Worm (Caenorhabditis elegans) whole organism, young adult: Measurements from ENCODE around the gene mam-4.

Experiments used
- F10E7.11 ChIP-seq: sonication (generic microtip); optimal IDR thresholded peaks from 2 replicates; lab custom pipeline; 2017; ENCODE audit warnings: mild to moderate bottlenecking, missing genetic modification characterization, moderate library complexity, missing compliant biosample characterization
- akir-1 ChIP-seq: fragments of 200-800 bp; sonication (Bioruptor generic); optimal IDR thresholded peaks from 2 replicates; lab custom pipeline; 2018; ENCODE audit warnings: mild to moderate bottlenecking, missing genetic modification characterization, moderate library complexity, missing compliant biosample characterization
- ama-1 ChIP-seq, 3 experiments: fragments of 150-350 bp in 1 of 3; sonication (generic microtip) in 2 of 3; optimal IDR thresholded peaks; 2 replicates each; lab custom pipeline; 2014 to 2018; ENCODE audit warnings: missing biosample characterization in 2 of 3, missing genetic modification characterization in 2 of 3, missing genetic modification reagents in 2 of 3
- attf-6 ChIP-seq: fragments of 200-800 bp; sonication (Bioruptor generic); IDR thresholded peaks from 2 replicates; pipeline ENCODE4 v1.3.6; 2022; ENCODE audit warnings: missing genetic modification reagents, missing genetic modification characterization, missing compliant biosample characterization
- chd-7 ChIP-seq: sonication (generic microtip); optimal IDR thresholded peaks from 2 replicates; lab custom pipeline; 2016; ENCODE audit warnings: mild to moderate bottlenecking, missing genetic modification characterization, moderate library complexity, missing compliant biosample characterization
- hmg-1.2 ChIP-seq: fragments of 200-800 bp; sonication (Bioruptor generic); IDR thresholded peaks from 2 replicates; pipeline ENCODE4 v1.3.6; 2022; ENCODE audit warnings: missing genetic modification reagents, missing genetic modification characterization, missing compliant biosample characterization
- lin-40 ChIP-seq: sonication (generic microtip); optimal IDR thresholded peaks from 2 replicates; lab custom pipeline; 2016; ENCODE audit warnings: missing genetic modification characterization, mild to moderate bottlenecking, missing compliant biosample characterization, missing genotype, missing genetic modification reagents
- lin-54 ChIP-seq: fragments of 200-800 bp; sonication (Bioruptor generic); optimal IDR thresholded peaks from 2 replicates; lab custom pipeline; 2018; ENCODE audit warnings: mild to moderate bottlenecking, missing genetic modification characterization, missing compliant biosample characterization
- mxl-1 ChIP-seq: sonication (generic microtip); optimal IDR thresholded peaks from 2 replicates; lab custom pipeline; 2016; ENCODE audit warnings: missing genetic modification characterization, missing compliant biosample characterization
- unc-62 ChIP-seq: fragments of 150-350 bp; optimal IDR thresholded peaks from 2 replicates; lab custom pipeline; 2014; ENCODE audit warnings: missing biosample characterization, missing genetic modification reagents, missing genetic modification characterization
- zfh-2 ChIP-seq: fragments of 200-800 bp; sonication (Bioruptor generic); conservative IDR thresholded peaks from 2 replicates; pipeline ENCODE4 v1.3.6; 2022; ENCODE audit warnings: missing genetic modification reagents, missing genetic modification characterization, missing compliant biosample characterization

- no peak for TF ChIP-seq hmg-1.2 (GFP tag; lab: Robert Waterston, UW)
- TF ChIP-seq lin-54 (GFP tag; lab: Kevin White, UChicago) = no peak
- no peak for TF ChIP-seq akir-1 (GFP tag; lab: Kevin White, UChicago)
- TF ChIP-seq ama-1 (optimal IDR thresholded peaks at IDR 0.05; lab: Kevin White, UChicago) = no peak
- no peak for TF ChIP-seq ama-1 (GFP tag; optimal IDR thresholded peaks at IDR 0.05; lab: Kevin White, UChicago)
- no peak for TF ChIP-seq attf-6 (GFP tag; lab: Robert Waterston, UW)
- no peak for TF ChIP-seq zfh-2 (GFP tag; lab: Robert Waterston, UW)
- no peak for TF ChIP-seq mxl-1 (tag; lab: Kevin White, UChicago)
- no peak for TF ChIP-seq chd-7 (tag; lab: Kevin White, UChicago)
- TF ChIP-seq lin-40 (tag; lab: Kevin White, UChicago) = no peak
- no peak for TF ChIP-seq unc-62 (GFP tag; lab: Kevin White, UChicago)
- TF ChIP-seq F10E7.11 (tag; lab: Kevin White, UChicago) = no peak
Measured at ce11 chrV:11247846-11248245, at the start of gene mam-4.
